Fruit fly (Drosophila melanogaster) whole organism, prepupa: ENCODE data around the gene Dr.

ENCODE experiments used
- CG6854 ChIP-seq: fragments of 200-800 bp; sonication (Bioruptor generic); optimal IDR thresholded peaks from 2 replicates; lab custom pipeline; 2017; ENCODE audit warnings: missing biosample characterization, mild to moderate bottlenecking, missing genetic modification characterization
- Met ChIP-seq: fragments of 200-800 bp; sonication (Bioruptor generic); optimal IDR thresholded peaks from 3 replicates; lab custom pipeline; 2016; ENCODE audit warnings: missing biosample characterization, missing genetic modification characterization
- Sox15 ChIP-seq: fragments of 200-800 bp; sonication (Bioruptor generic); optimal IDR thresholded peaks from 3 replicates; lab custom pipeline; 2016; ENCODE audit warnings: missing biosample characterization, missing genetic modification characterization
- esn ChIP-seq: fragments of 200-800 bp; sonication (Bioruptor generic); optimal IDR thresholded peaks from 2 replicates; lab custom pipeline; 2016; ENCODE audit warnings: missing biosample characterization, mild to moderate bottlenecking, missing genetic modification characterization, moderate library complexity
- salr ChIP-seq, 2 experiments: fragments of 200-800 bp; sonication (Bioruptor generic); optimal IDR thresholded peaks; 3 replicates each; lab custom pipeline; 2016 to 2018; ENCODE audit warnings: missing biosample characterization in 2 of 2, missing genetic modification characterization in 2 of 2, mild to moderate bottlenecking in 1 of 2

DNA sequence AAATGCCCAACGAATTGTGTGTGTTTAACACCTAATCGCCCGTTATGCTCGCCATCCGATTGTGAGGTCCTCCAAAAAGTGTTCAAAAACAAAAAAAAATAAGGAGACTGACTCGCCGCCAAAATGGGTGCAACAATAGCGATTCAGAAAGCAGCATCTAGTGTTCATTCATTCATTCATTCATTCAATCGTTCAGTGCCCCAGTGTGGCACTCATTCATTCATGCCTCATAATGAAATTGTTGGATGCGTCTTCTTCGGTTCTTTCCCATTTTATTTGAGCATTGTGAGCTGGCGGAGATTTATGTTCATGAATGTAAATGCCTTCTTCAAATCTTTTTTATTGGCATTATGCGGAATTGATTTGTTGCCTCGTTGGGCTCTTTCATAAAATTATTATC is 38.3 kb upstream of the Dr start:
- TF ChIP-seq esn (GFP tag; lab: Kevin White, UChicago) (no peak), Met (GFP tag; lab: Kevin White, UChicago) (no peak), Sox15 (GFP tag; lab: Kevin White, UChicago) (no peak), CG6854 (no peak), salr (GFP tag; optimal IDR thresholded peaks at IDR 0.05; lab: Kevin White, UChicago) (no peak)
